Worm (Caenorhabditis elegans): ENCODE data around the gene C25E10.11.

Gene C25E10.11

ce11 chrV:9094976-9095375, 36.4 kb upstream of the C25E10.11 start:
- no peak for TF ChIP-seq ztf-11 (tag; optimal IDR thresholded peaks at IDR 0.05)
- peak; percentile 61 for TF ChIP-seq pqm-1 (tag; optimal IDR thresholded peaks at IDR 0.05)
- no peak for TF ChIP-seq ama-1 (optimal IDR thresholded peaks at IDR 0.05)
- no peak for TF ChIP-seq daf-12 (tag; optimal IDR thresholded peaks at IDR 0.05)
- TF ChIP-seq pha-4 (tag; optimal IDR thresholded peaks at IDR 0.05) = peak; percentile 50
- no peak for TF ChIP-seq sea-2 (GFP tag; optimal IDR thresholded peaks at IDR 0.05)
- TF ChIP-seq fkh-10 (GFP tag; optimal IDR thresholded peaks at IDR 0.05) = peak; percentile 41
- TF ChIP-seq zag-1 (tag; optimal IDR thresholded peaks at IDR 0.05) = no peak
- TF ChIP-seq ZK546.5 (tag; optimal IDR thresholded peaks at IDR 0.05) = no peak
- no peak for TF ChIP-seq lsy-12 (tag; optimal IDR thresholded peaks at IDR 0.05)

- TF ChIP-seq ceh-28 (tag; optimal IDR thresholded peaks at IDR 0.05) = no peak
- TF ChIP-seq daf-12 (tag; optimal IDR thresholded peaks at IDR 0.05) = no peak
- no peak for TF ChIP-seq unc-62 (GFP tag; optimal IDR thresholded peaks at IDR 0.05)
- TF ChIP-seq lin-15B (tag; optimal IDR thresholded peaks at IDR 0.05) = no peak
- no peak for TF ChIP-seq R02D3.7 (tag; optimal IDR thresholded peaks at IDR 0.05)
- no peak for TF ChIP-seq nhr-67 (tag; optimal IDR thresholded peaks at IDR 0.05)
- TF ChIP-seq nhr-23 (tag; optimal IDR thresholded peaks at IDR 0.05) = no peak
- peak; percentile 82 for TF ChIP-seq pqm-1 (tag; optimal IDR thresholded peaks at IDR 0.05)
- TF ChIP-seq fkh-10 (GFP tag; optimal IDR thresholded peaks at IDR 0.05) = no peak
- no peak for TF ChIP-seq sea-2 (GFP tag; optimal IDR thresholded peaks at IDR 0.05)
- no peak for TF ChIP-seq egl-27 (tag; optimal IDR thresholded peaks at IDR 0.05)
- no peak for TF ChIP-seq ceh-9 (tag; optimal IDR thresholded peaks at IDR 0.05)
- no peak for TF ChIP-seq nhr-76 (tag; optimal IDR thresholded peaks at IDR 0.05)
- peak; percentile 76 for TF ChIP-seq lin-39 (tag; optimal IDR thresholded peaks at IDR 0.05)
- no peak for TF ChIP-seq ztf-11 (tag; optimal IDR thresholded peaks at IDR 0.05)
- TF ChIP-seq fkh-2 (tag; optimal IDR thresholded peaks at IDR 0.05) = no peak
- TF ChIP-seq mdl-1 (tag; optimal IDR thresholded peaks at IDR 0.05) = peak; percentile 3
- no peak for TF ChIP-seq nhr-11 (tag; optimal IDR thresholded peaks at IDR 0.05)
- TF ChIP-seq nhr-43 (tag; optimal IDR thresholded peaks at IDR 0.05; ENCODE audit: poor library complexity, severe bottlenecking) = no peak
- no peak for TF ChIP-seq elt-3 (tag; optimal IDR thresholded peaks at IDR 0.05)
- TF ChIP-seq ceh-16 (tag; optimal IDR thresholded peaks at IDR 0.05) = no peak
- no peak for TF ChIP-seq nhr-25 (tag; optimal IDR thresholded peaks at IDR 0.05)
- TF ChIP-seq snpc-4 (tag; optimal IDR thresholded peaks at IDR 0.05) = no peak
- peak; percentile 63 for TF ChIP-seq jun-1 (tag; optimal IDR thresholded peaks at IDR 0.05)
- no peak for TF ChIP-seq ceh-82 (tag; optimal IDR thresholded peaks at IDR 0.05)
- TF ChIP-seq ama-1 (optimal IDR thresholded peaks at IDR 0.05) = no peak
- no peak for TF ChIP-seq tbx-2 (tag; optimal IDR thresholded peaks at IDR 0.05)
- TF ChIP-seq eor-1 (tag; optimal IDR thresholded peaks at IDR 0.05) = no peak
- TF ChIP-seq nhr-12 (tag; optimal IDR thresholded peaks at IDR 0.05) = no peak
- no peak for TF ChIP-seq ZK546.5 (tag; optimal IDR thresholded peaks at IDR 0.05)
- no peak for TF ChIP-seq nhr-28 (tag; optimal IDR thresholded peaks at IDR 0.05)
- peak; percentile 43 for TF ChIP-seq egl-5 (tag; optimal IDR thresholded peaks at IDR 0.05)
- TF ChIP-seq elt-1 (tag; optimal IDR thresholded peaks at IDR 0.05) = no peak
- no peak for TF ChIP-seq skn-1 (tag; optimal IDR thresholded peaks at IDR 0.05)
- no peak for TF ChIP-seq fos-1 (tag; optimal IDR thresholded peaks at IDR 0.05)
- no peak for TF ChIP-seq nhr-77 (tag; optimal IDR thresholded peaks at IDR 0.05)
- no peak for TF ChIP-seq zag-1 (tag; optimal IDR thresholded peaks at IDR 0.05)
- no peak for TF ChIP-seq unc-39 (tag; optimal IDR thresholded peaks at IDR 0.05)
- no peak for TF ChIP-seq nhr-237 (tag; optimal IDR thresholded peaks at IDR 0.05)
- no peak for TF ChIP-seq hmg-11 (tag; optimal IDR thresholded peaks at IDR 0.05)
- peak; percentile 14 for TF ChIP-seq nfya-1 (tag; optimal IDR thresholded peaks at IDR 0.05; ENCODE audit: insufficient read depth)
- peak; percentile 15 for TF ChIP-seq lsy-12 (tag; optimal IDR thresholded peaks at IDR 0.05)
- TF ChIP-seq mml-1 (tag; optimal IDR thresholded peaks at IDR 0.05) = no peak
- peak; percentile 96 for TF ChIP-seq pha-4 (tag; optimal IDR thresholded peaks at IDR 0.05)
- no peak for TF ChIP-seq ztf-4 (tag; optimal IDR thresholded peaks at IDR 0.05)
- no peak for TF ChIP-seq aly-2 (tag; optimal IDR thresholded peaks at IDR 0.05)
- TF ChIP-seq elt-2 (tag; optimal IDR thresholded peaks at IDR 0.05) = peak; percentile 76
These were observed 35.6 kb upstream of the C25E10.11 start for ce11 chrV:9094060-9094628.
